Fruit fly (Drosophila melanogaster) whole organism, embryonic: ENCODE measurements around the gene Abl.

Experiments used
- CG11247 ChIP-seq: fragments of 200-800 bp; sonication (Bioruptor generic); IDR thresholded peaks from 2 replicates; pipeline ENCODE4 v1.3.6; 2022; ENCODE audit warnings: missing biosample characterization, missing genetic modification characterization
- CG18476 ChIP-seq: fragments of 200-800 bp; sonication (Bioruptor generic); optimal IDR thresholded peaks from 2 replicates; lab custom pipeline; 2016; ENCODE audit warnings: missing biosample characterization, mild to moderate bottlenecking, missing genetic modification characterization
- CG31388 ChIP-seq: fragments of 200-800 bp; sonication (Bioruptor generic); optimal IDR thresholded peaks from 2 replicates; lab custom pipeline; 2016; ENCODE audit warnings: missing biosample characterization, missing genetic modification characterization
- CG4282 ChIP-seq: fragments of 200-800 bp; sonication (Bioruptor generic); optimal IDR thresholded peaks from 2 replicates; lab custom pipeline; 2016; ENCODE audit warnings: missing biosample characterization, missing genetic modification characterization
- CG8359 ChIP-seq: fragments of 200-800 bp; sonication (Bioruptor generic); optimal IDR thresholded peaks from 2 replicates; lab custom pipeline; 2017; ENCODE audit warnings: missing biosample characterization, mild to moderate bottlenecking, missing genetic modification characterization, borderline replicate concordance
- CG9727 ChIP-seq: fragments of 200-800 bp; sonication (Bioruptor generic); optimal IDR thresholded peaks from 3 replicates; lab custom pipeline; 2017; ENCODE audit warnings: missing biosample characterization, mild to moderate bottlenecking, missing genetic modification characterization
- Doc3 ChIP-seq: fragments of 200-800 bp; sonication (Bioruptor generic); IDR thresholded peaks from 3 replicates; pipeline ENCODE4 v1.3.6; 2022; ENCODE audit warnings: missing biosample characterization, missing genetic modification characterization; ENCODE audit not compliant: partially characterized antibody
- Sin3A ChIP-seq: fragments of >200 bp; optimal IDR thresholded peaks from 2 replicates; lab custom pipeline; 2018
- bbx ChIP-seq: fragments of 200-800 bp; sonication (Bioruptor generic); IDR thresholded peaks from 2 replicates; pipeline ENCODE4 v1.3.6; 2022; ENCODE audit warnings: missing biosample characterization, missing genetic modification characterization; ENCODE audit not compliant: partially characterized antibody
- eyg ChIP-seq: fragments of 200-800 bp; sonication (Bioruptor generic); optimal IDR thresholded peaks from 3 replicates; lab custom pipeline; 2016; ENCODE audit warnings: missing biosample characterization, missing genetic modification characterization
- ham ChIP-seq: fragments of 200-800 bp; sonication (Bioruptor generic); IDR thresholded peaks from 2 replicates; pipeline ENCODE4 v1.3.6; 2022; ENCODE audit warnings: missing biosample characterization, missing genetic modification characterization
- nerfin-1 ChIP-seq: fragments of 200-800 bp; sonication (Bioruptor generic); optimal IDR thresholded peaks from 3 replicates; lab custom pipeline; 2019; ENCODE audit warnings: missing biosample characterization, mild to moderate bottlenecking, missing genetic modification characterization, moderate library complexity
- pan ChIP-seq, 4 experiments: fragments of >200 bp in 3 of 4; fragments of 200-800 bp in 1 of 4; sonication (Bioruptor generic) in 1 of 4; optimal IDR thresholded peaks in 3 of 4; IDR thresholded peaks in 1 of 4; 2 replicates each; pipeline versions ENCODE4 v1.3.6 to Lab custom; 2017 to 2022; ENCODE audit warnings: missing biosample characterization in 2 of 4, missing genetic modification characterization in 2 of 4, mixed read lengths in 1 of 4
- prd ChIP-seq, 3 experiments: fragments of >200 bp in 2 of 3; fragments of 200-800 bp in 1 of 3; sonication (Bioruptor generic) in 1 of 3; optimal IDR thresholded peaks in 2 of 3; IDR thresholded peaks in 1 of 3; 2 replicates in 2 of 3; 3 replicates in 1 of 3; pipeline versions ENCODE4 v1.3.6 to Lab custom; 2017 to 2022; ENCODE audit warnings: missing biosample characterization in 1 of 3, missing genetic modification characterization in 1 of 3

DNA sequence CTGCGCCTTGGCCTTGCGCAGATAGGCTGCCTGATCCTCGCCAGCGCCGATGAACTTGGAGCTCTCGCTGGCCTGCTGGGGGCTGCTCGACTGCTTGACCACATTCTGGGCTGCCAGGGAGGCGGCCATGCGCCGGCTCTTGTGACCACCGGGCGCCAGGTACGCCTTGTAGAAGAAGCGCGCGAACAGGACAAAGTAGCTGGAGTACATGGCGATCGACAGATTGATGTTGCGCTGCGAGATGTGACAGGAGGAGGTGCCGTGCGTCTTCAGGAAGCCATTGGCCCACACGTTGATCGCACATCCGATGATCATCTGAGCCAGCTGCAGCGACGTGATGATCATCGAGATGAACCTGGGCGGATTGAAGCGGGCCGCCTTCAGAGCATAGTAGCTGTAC is 2.4 kb upstream of the Abl start:
- TF ChIP-seq CG9727 (GFP tag; lab: Kevin White, UChicago) (no peak), eyg (no peak), prd (optimal IDR thresholded peaks at IDR 0.05; lab: Kevin White, UChicago) (no peak), prd (GFP tag; IDR thresholded peaks at IDR 0.05; lab: Robert Waterston, UW) (no peak), bbx (GFP tag; lab: Robert Waterston, UW) (no peak), CG31388 (GFP tag; lab: Kevin White, UChicago) (no peak), Sin3A (lab: Kevin White, UChicago) (no peak), CG11247 (GFP tag; lab: Robert Waterston, UW) (no peak), CG4282 (no peak), CG8359 (no peak), Doc3 (GFP tag; lab: Robert Waterston, UW) (no peak), pan (optimal IDR thresholded peaks at IDR 0.05; lab: Kevin White, UChicago) (no peak), pan (GFP tag; optimal IDR thresholded peaks at IDR 0.05 in 1 of 2, IDR thresholded peaks at IDR 0.05 in 1 of 2) (no peak), nerfin-1 (no peak), ham (GFP tag; lab: Robert Waterston, UW) (no peak), CG18476 (GFP tag; lab: Kevin White, UChicago) (no peak)
